Fruit fly (Drosophila melanogaster) whole organism, wandering third instar larva: ENCODE measurements around the gene Targ3.

ENCODE experiments used
- Abd-B ChIP-seq: fragments of >200 bp; optimal IDR thresholded peaks from 2 replicates; lab custom pipeline; 2017; ENCODE audit warnings: missing biosample characterization, missing genetic modification characterization
- Dfd ChIP-seq: fragments of >200 bp; optimal IDR thresholded peaks from 2 replicates; lab custom pipeline; 2017; ENCODE audit warnings: missing biosample characterization, missing genetic modification characterization
- Dif ChIP-seq: fragments of 200-275, 200-300 bp; sonication (Bioruptor generic); optimal IDR thresholded peaks from 2 replicates; lab custom pipeline; 2018; ENCODE audit warnings: missing biosample characterization, missing genetic modification characterization; ENCODE audit not compliant: partially characterized antibody
- N ChIP-seq: fragments of >200 bp; optimal IDR thresholded peaks from 2 replicates; lab custom pipeline; 2018; ENCODE audit warnings: missing biosample characterization, missing external identifiers, missing genetic modification characterization
- OdsH ChIP-seq: fragments of 200-800 bp; sonication (Bioruptor generic); optimal IDR thresholded peaks from 2 replicates; lab custom pipeline; 2016; ENCODE audit warnings: missing biosample characterization, mild to moderate bottlenecking, missing genetic modification characterization
- br ChIP-seq: fragments of 200-800 bp; sonication (Bioruptor generic); optimal IDR thresholded peaks from 2 replicates; lab custom pipeline; 2016; ENCODE audit warnings: missing biosample characterization, missing genetic modification characterization
- brk ChIP-seq: fragments of 200-800 bp; sonication (Bioruptor generic); optimal IDR thresholded peaks from 2 replicates; lab custom pipeline; 2016; ENCODE audit warnings: missing biosample characterization, mild to moderate bottlenecking, missing genetic modification characterization
- dl ChIP-seq, 2 experiments: fragments of 175-275, 200-275 bp in 1 of 2; fragments of 200-275 bp in 1 of 2; sonication (Bioruptor generic); optimal IDR thresholded peaks; lab custom pipeline; 2018; ENCODE audit warnings: mild to moderate bottlenecking in 2 of 2, missing biosample characterization in 2 of 2, missing genetic modification characterization in 2 of 2, moderate library complexity in 2 of 2; ENCODE audit not compliant: partially characterized antibody in 2 of 2, insufficient read depth in 1 of 2
- dmrt93B ChIP-seq: fragments of 200-800 bp; sonication (Bioruptor generic); optimal IDR thresholded peaks from 2 replicates; lab custom pipeline; 2018; ENCODE audit warnings: missing biosample characterization, mild to moderate bottlenecking, missing genetic modification characterization
- lola ChIP-seq: fragments of >200 bp; optimal IDR thresholded peaks from 2 replicates; lab custom pipeline; 2017; ENCODE audit warnings: missing biosample characterization, missing genetic modification characterization
- pan ChIP-seq: fragments of >200 bp; optimal IDR thresholded peaks from 2 replicates; lab custom pipeline; 2017
- psq ChIP-seq: fragments of 200-800 bp; sonication (Bioruptor generic); optimal IDR thresholded peaks from 3 replicates; lab custom pipeline; 2017; ENCODE audit warnings: missing biosample characterization, mild to moderate bottlenecking, missing genetic modification characterization, moderate library complexity
- rgr ChIP-seq: fragments of 200-800 bp; sonication (Bioruptor generic); optimal IDR thresholded peaks from 3 replicates; lab custom pipeline; 2016; ENCODE audit warnings: missing biosample characterization, mild to moderate bottlenecking, missing genetic modification characterization
- sage ChIP-seq: fragments of 200-800 bp; sonication (Bioruptor generic); optimal IDR thresholded peaks from 2 replicates; lab custom pipeline; 2016; ENCODE audit warnings: missing biosample characterization, mild to moderate bottlenecking, missing genetic modification characterization
- usp ChIP-seq: fragments of >200 bp; optimal IDR thresholded peaks from 2 replicates; lab custom pipeline; 2017; ENCODE audit warnings: missing biosample characterization, missing genetic modification characterization
- woc ChIP-seq: sonication (Bioruptor generic); optimal IDR thresholded peaks from 2 replicates; lab custom pipeline; 2016; ENCODE audit warnings: missing biosample characterization, mild to moderate bottlenecking, missing genetic modification characterization

Targ3 gene

dm6 chr3L:21242958-21243357, 46.3 kb downstream of the Targ3 start:
- TF ChIP-seq dl (GFP tag; optimal IDR thresholded peaks at IDR 0.05; lab: Kevin White, UChicago; ENCODE audit: insufficient read depth in 1 of 2, partially characterized antibody in 2 of 2), result no peak
- no peak for TF ChIP-seq pan (lab: Kevin White, UChicago)
- TF ChIP-seq sage (GFP tag; lab: Kevin White, UChicago), result no peak
- TF ChIP-seq rgr, result no peak
- TF ChIP-seq woc (GFP tag; lab: Kevin White, UChicago), result no peak
- no peak for TF ChIP-seq usp (GFP tag; lab: Kevin White, UChicago)
- no peak for TF ChIP-seq Dfd
- no peak for TF ChIP-seq brk (GFP tag; lab: Kevin White, UChicago)
- TF ChIP-seq dmrt93B (GFP tag; lab: Kevin White, UChicago), result no peak
- no peak for TF ChIP-seq Abd-B (GFP tag; lab: Kevin White, UChicago)
- no peak for TF ChIP-seq br
- no peak for TF ChIP-seq Dif (GFP tag; lab: Kevin White, UChicago)
- TF ChIP-seq lola (GFP tag; lab: Kevin White, UChicago), result no peak

- TF ChIP-seq OdsH (GFP tag; lab: Kevin White, UChicago) (no peak), psq (GFP tag; lab: Kevin White, UChicago) (no peak), N (GFP tag; lab: Kevin White, UChicago) (no peak)
Observed at dm6 chr3L:21243417-21243816, 46.8 kb downstream of the Targ3 start.
